Fruit fly (Drosophila melanogaster) whole organism, embryonic: ENCODE data around the gene CG3355.

Source experiments
- Awh ChIP-seq: fragments of 200-800 bp; sonication (Bioruptor generic); IDR thresholded peaks from 2 replicates; pipeline ENCODE4, ENCODE4 v1.3.6; 2022; ENCODE audit warnings: missing biosample characterization, missing genetic modification characterization
- BtbVII ChIP-seq: fragments of 200-800 bp; sonication (Bioruptor generic); optimal IDR thresholded peaks from 3 replicates; lab custom pipeline; 2017; ENCODE audit warnings: missing biosample characterization, mild to moderate bottlenecking, missing genetic modification characterization
- Dad ChIP-seq: fragments of 200-800 bp; sonication (Bioruptor generic); optimal IDR thresholded peaks from 3 replicates; lab custom pipeline; 2016; ENCODE audit warnings: missing biosample characterization, missing genetic modification characterization
- HLH3B ChIP-seq: fragments of 200-800 bp; sonication (Bioruptor generic); IDR thresholded peaks from 2 replicates; pipeline ENCODE4 v1.3.6; 2022; ENCODE audit warnings: missing biosample characterization, missing genetic modification characterization
- Mes4 ChIP-seq: fragments of 200-800 bp; sonication (Bioruptor generic); optimal IDR thresholded peaks from 2 replicates; lab custom pipeline; 2016; ENCODE audit warnings: missing biosample characterization, missing genetic modification characterization
- cg ChIP-seq: fragments of 200-800 bp; sonication (Bioruptor generic); optimal IDR thresholded peaks from 3 replicates; lab custom pipeline; 2019; ENCODE audit warnings: missing biosample characterization, mild to moderate bottlenecking, missing genetic modification characterization, moderate library complexity
- gce ChIP-seq: fragments of 200-800 bp; sonication (Bioruptor generic); IDR thresholded peaks from 3 replicates; pipeline ENCODE4 v1.3.6; 2022; ENCODE audit warnings: missing biosample characterization, missing genetic modification characterization
- kni ChIP-seq: fragments of 200-800 bp; sonication (Bioruptor generic); optimal IDR thresholded peaks from 3 replicates; lab custom pipeline; 2017; ENCODE audit warnings: mild to moderate bottlenecking, missing biosample characterization, missing genetic modification reagents, missing genetic modification characterization
- lola ChIP-seq, 3 experiments: fragments of >200 bp in 2 of 3; fragments of 200-800 bp in 1 of 3; sonication (Bioruptor generic) in 1 of 3; optimal IDR thresholded peaks; 2 replicates each; lab custom pipeline; 2017 to 2019; ENCODE audit warnings: missing biosample characterization in 3 of 3, missing genetic modification characterization in 3 of 3, mild to moderate bottlenecking in 1 of 3, moderate library complexity in 1 of 3
- rib ChIP-seq: fragments of 200-800 bp; sonication (Bioruptor generic); IDR thresholded peaks from 2 replicates; pipeline ENCODE4 v1.3.6; 2022; ENCODE audit warnings: missing biosample characterization, missing genetic modification characterization

DNA sequence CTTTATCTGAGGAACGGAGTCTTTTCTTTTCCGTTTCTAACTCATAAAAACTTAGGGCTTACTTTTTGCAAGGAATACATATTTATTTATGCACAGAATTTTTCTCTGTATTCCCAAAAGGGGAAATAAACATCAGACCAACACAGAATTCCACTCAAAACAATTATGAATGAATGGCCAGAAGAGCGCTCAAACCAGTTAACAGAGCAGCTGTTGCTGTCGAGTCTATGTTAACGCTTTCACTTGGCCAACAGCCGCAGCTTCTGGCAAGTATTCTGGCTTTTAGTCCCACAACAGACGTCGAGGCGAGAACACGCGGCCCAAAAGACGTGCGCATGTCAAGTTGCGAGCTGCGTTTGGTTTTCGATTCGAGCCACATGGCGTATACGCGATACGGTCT lies 43.2 kb downstream of the CG3355 start, which contains the start of gene dcma:
- TF ChIP-seq BtbVII (GFP tag; lab: Kevin White, UChicago), result no peak
- TF ChIP-seq HLH3B (GFP tag; lab: Robert Waterston, UW), result no peak
- no peak for TF ChIP-seq lola (GFP tag; optimal IDR thresholded peaks at IDR 0.05; lab: Kevin White, UChicago)
- TF ChIP-seq cg (GFP tag; lab: Kevin White, UChicago), result no peak
- no peak for TF ChIP-seq kni
- TF ChIP-seq gce (GFP tag; lab: Robert Waterston, UW), result no peak
- no peak for TF ChIP-seq Mes4
- TF ChIP-seq Awh (GFP tag; lab: Robert Waterston, UW), result no peak
- TF ChIP-seq Dad (GFP tag; lab: Kevin White, UChicago), result no peak
- TF ChIP-seq rib, result no peak
